Worm (Caenorhabditis elegans): Measurements from ENCODE around the gene Y55F3C.17.

Gene Y55F3C.17

DNA sequence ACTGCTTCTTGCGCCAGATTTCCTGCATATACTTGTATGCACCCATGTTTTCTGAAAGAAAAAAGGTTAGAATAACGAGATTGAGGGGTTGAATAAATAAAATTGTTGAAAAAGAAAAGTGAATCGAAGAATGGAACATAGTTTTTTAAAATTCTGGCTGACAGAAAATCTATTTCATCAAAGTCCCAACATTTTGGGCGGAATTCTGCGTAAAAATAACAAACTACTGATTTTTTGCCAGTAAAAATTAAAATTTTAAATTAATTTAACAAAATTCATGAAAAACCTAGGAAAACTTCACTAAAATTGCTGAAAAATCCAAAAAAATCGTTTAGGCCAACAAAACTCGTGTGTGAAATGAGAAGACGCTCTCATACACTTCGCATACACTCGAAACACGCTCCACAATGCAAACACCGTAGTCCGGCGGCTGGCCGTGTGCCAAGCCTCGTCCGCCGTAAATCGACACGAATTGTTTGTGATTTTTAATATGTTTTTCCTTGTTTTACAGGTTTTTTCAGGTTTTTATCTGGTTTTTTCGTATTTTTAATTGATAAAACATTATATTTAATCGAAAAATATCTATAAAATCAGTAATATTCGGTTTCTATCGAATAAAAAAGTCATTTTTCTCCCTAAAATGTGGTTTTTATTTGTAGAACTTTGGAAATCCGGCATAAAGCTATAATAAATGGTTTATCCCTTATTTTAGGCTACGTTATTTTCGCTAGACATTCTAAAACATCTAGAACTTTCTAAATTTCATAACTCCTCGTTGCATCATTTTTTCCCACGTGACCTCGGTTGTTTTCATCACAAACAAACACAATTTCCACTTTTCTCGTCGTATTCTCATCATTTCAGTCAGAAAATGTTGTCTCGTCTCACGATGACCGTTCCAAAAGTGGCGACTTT lies 43.4 kb downstream of the Y55F3C.17 start, which contains the start of the genes rpl-15 and K11H12.8 (continued):
- peak; percentile 99 for TF ChIP-seq ztf-28 (GFP tag; IDR thresholded peaks at IDR 0.05)
- TF ChIP-seq lir-1 (GFP tag; conservative IDR thresholded peaks at IDR 0.05): peak; percentile 99
- no peak for TF ChIP-seq tbx-9 (tag; optimal IDR thresholded peaks at IDR 0.05; ENCODE audit: borderline replicate concordance)
- peak; percentile 90 for TF ChIP-seq hrde-1 (tag; optimal IDR thresholded peaks at IDR 0.05; ENCODE audit: borderline replicate concordance)
- TF ChIP-seq snpc-4 (GFP tag; optimal IDR thresholded peaks at IDR 0.05): peak; percentile 95
- TF ChIP-seq snpc-4 (tag; optimal IDR thresholded peaks at IDR 0.05): peak; percentile 95 to 97 (median 96)
- peak; percentile 98 for TF ChIP-seq nhr-90 (tag; optimal IDR thresholded peaks at IDR 0.05)
- peak; percentile 95 for TF ChIP-seq F33H1.4 (GFP tag; IDR thresholded peaks at IDR 0.05)
- TF ChIP-seq F52B5.7 (tag; optimal IDR thresholded peaks at IDR 0.05): peak; percentile 99
- TF ChIP-seq ceh-91 (GFP tag; IDR thresholded peaks at IDR 0.05): peak; percentile 98
- no peak for TF ChIP-seq F55B11.4 (tag; optimal IDR thresholded peaks at IDR 0.05; ENCODE audit: borderline replicate concordance, insufficient read depth)
- TF ChIP-seq dox-1 (GFP tag; IDR thresholded peaks at IDR 0.05): peak; percentile 100
- TF ChIP-seq lin-35 (GFP tag; optimal IDR thresholded peaks at IDR 0.05): peak; percentile 1 to 99 (median 93)
- TF ChIP-seq egl-18 (GFP tag; IDR thresholded peaks at IDR 0.05): peak; percentile 99
- no peak for TF ChIP-seq hlh-26 (GFP tag; conservative IDR thresholded peaks at IDR 0.05)
- TF ChIP-seq ztf-3 (GFP tag; optimal IDR thresholded peaks at IDR 0.05): peak; percentile 96
- TF ChIP-seq dpff-1 (tag; optimal IDR thresholded peaks at IDR 0.05): peak; percentile 61
- TF ChIP-seq ztf-26 (tag; optimal IDR thresholded peaks at IDR 0.05): peak; percentile 99
- no peak for TF ChIP-seq nfya-1 (tag; optimal IDR thresholded peaks at IDR 0.05; ENCODE audit: borderline replicate concordance, insufficient read depth)
- peak; percentile 99 for TF ChIP-seq athp-1 (tag; optimal IDR thresholded peaks at IDR 0.05)
- TF ChIP-seq snpc-1.1 (tag; optimal IDR thresholded peaks at IDR 0.05; ENCODE audit: insufficient read depth): peak; percentile 94
- TF ChIP-seq die-1 (tag; optimal IDR thresholded peaks at IDR 0.05): peak; percentile 95
- no peak for TF ChIP-seq sdz-38 (tag; optimal IDR thresholded peaks at IDR 0.05)
- TF ChIP-seq unc-130 (GFP tag; optimal IDR thresholded peaks at IDR 0.05): peak; percentile 98
- TF ChIP-seq atf-7 (tag; optimal IDR thresholded peaks at IDR 0.05): peak; percentile 99
- TF ChIP-seq Y56A3A.18 (GFP tag; IDR thresholded peaks at IDR 0.05): peak; percentile 99
- peak; percentile 100 for TF ChIP-seq B0019.2 (GFP tag; conservative IDR thresholded peaks at IDR 0.05)
- peak; percentile 76 for TF ChIP-seq ccch-3 (GFP tag; optimal IDR thresholded peaks at IDR 0.05)
- TF ChIP-seq F57C9.4 (tag; optimal IDR thresholded peaks at IDR 0.05): peak; percentile 95
- TF ChIP-seq F57A8.1 (GFP tag; optimal IDR thresholded peaks at IDR 0.05): peak; percentile 96
- TF ChIP-seq pbrm-1 (GFP tag; IDR thresholded peaks at IDR 0.05): peak; percentile 100
- TF ChIP-seq cebp-2 (GFP tag; IDR thresholded peaks at IDR 0.05): peak; percentile 97
- TF ChIP-seq lsy-27 (tag; optimal IDR thresholded peaks at IDR 0.05; ENCODE audit: borderline replicate concordance, insufficient read depth): peak; percentile 69
- TF ChIP-seq attf-3 (GFP tag; conservative IDR thresholded peaks at IDR 0.05): peak; percentile 91
- TF ChIP-seq F22D6.2 (tag; optimal IDR thresholded peaks at IDR 0.05): no peak
- TF ChIP-seq T07F8.4 (tag; optimal IDR thresholded peaks at IDR 0.05): peak; percentile 92
- peak; percentile 94 for TF ChIP-seq ceh-100 (GFP tag; IDR thresholded peaks at IDR 0.05)
- peak; percentile 100 for TF ChIP-seq K11D2.4 (GFP tag; IDR thresholded peaks at IDR 0.05)
- TF ChIP-seq ama-1 (optimal IDR thresholded peaks at IDR 0.05): peak; percentile 54
- peak; percentile 68 to 80 for TF ChIP-seq ama-1 (GFP tag; optimal IDR thresholded peaks at IDR 0.05)
- TF ChIP-seq ceh-27 (GFP tag; optimal IDR thresholded peaks at IDR 0.05): peak; percentile 100
- peak; percentile 90; the same call in 1 of the 2 replicates for TF ChIP-seq lag-1 (GFP tag; IDR thresholded peaks at IDR 0.05)
- TF ChIP-seq K12H6.12 (tag; optimal IDR thresholded peaks at IDR 0.05): peak; percentile 100
- peak; percentile 95 to 97 for TF ChIP-seq let-607 (tag; optimal IDR thresholded peaks at IDR 0.05)
- peak; percentile 83 for TF ChIP-seq tbp1 (GFP tag; optimal IDR thresholded peaks at IDR 0.05)
- TF ChIP-seq sptf-2 (GFP tag; optimal IDR thresholded peaks at IDR 0.05): peak; percentile 96

All from whole organism, young adult.